Worm (Caenorhabditis elegans): ENCODE results near the gene C18B2.2.
A peak's percentile ranks its signal among the peaks of the same experiment; 100 is the strongest.

Gene C18B2.2

DNA sequence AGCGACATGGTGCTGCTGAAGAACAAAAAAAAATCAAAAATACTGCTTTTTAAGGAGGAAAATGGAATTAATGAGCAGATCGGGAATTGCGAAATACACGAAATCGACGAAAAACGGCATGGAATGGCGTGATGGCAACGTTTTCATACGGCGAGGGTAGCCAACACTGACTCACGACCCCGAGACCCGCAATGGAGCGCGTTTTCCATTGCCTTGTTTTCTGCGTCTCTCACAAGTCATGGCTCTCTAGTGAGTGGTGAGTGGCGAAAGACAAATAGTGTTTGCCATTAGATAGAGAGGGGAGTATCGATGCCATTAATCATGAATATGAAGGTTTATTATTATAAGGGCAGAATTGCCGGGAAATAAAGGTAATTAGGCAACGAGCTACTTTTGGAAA, 17.5 kb upstream of the C18B2.2 start, which contains the start of gene C18B2.4 (continued):
- no peak for TF ChIP-seq fkh-3 (tag; optimal IDR thresholded peaks at IDR 0.05)
- no peak for TF ChIP-seq dpff-1 (tag; optimal IDR thresholded peaks at IDR 0.05)
- peak; percentile 74 for TF ChIP-seq hmg-1.2 (GFP tag; IDR thresholded peaks at IDR 0.05)
- TF ChIP-seq somi-1 (GFP tag; optimal IDR thresholded peaks at IDR 0.05), result no peak
- no peak for TF ChIP-seq hsf-1 (GFP tag; IDR thresholded peaks at IDR 0.05)
- TF ChIP-seq zfh-2 (GFP tag; conservative IDR thresholded peaks at IDR 0.05), result peak; percentile 90
- TF ChIP-seq F57C9.4 (tag; optimal IDR thresholded peaks at IDR 0.05), result no peak
- TF ChIP-seq pha-4 (tag; optimal IDR thresholded peaks at IDR 0.05), result no peak
- TF ChIP-seq unc-62 (GFP tag; optimal IDR thresholded peaks at IDR 0.05), result peak; percentile 80
- TF ChIP-seq let-526 (GFP tag; IDR thresholded peaks at IDR 0.05), result no peak
- no peak for TF ChIP-seq nfya-2 (GFP tag; IDR thresholded peaks at IDR 0.05)
- no peak for TF ChIP-seq rcor-1 (GFP tag; IDR thresholded peaks at IDR 0.05)
- TF ChIP-seq cebp-1 (GFP tag; IDR thresholded peaks at IDR 0.05), result peak; percentile 97
- peak; percentile 99 for TF ChIP-seq cebp-1 (tag; optimal IDR thresholded peaks at IDR 0.05)
- TF ChIP-seq C17E4.6 (GFP tag; IDR thresholded peaks at IDR 0.05), result no peak
- no peak; the same call in 1 of the 2 replicates for TF ChIP-seq ekl-4 (GFP tag; IDR thresholded peaks at IDR 0.05)
- TF ChIP-seq lin-40 (tag; optimal IDR thresholded peaks at IDR 0.05), result peak; percentile 44
- peak; percentile 89 for TF ChIP-seq dox-1 (GFP tag; IDR thresholded peaks at IDR 0.05)
- TF ChIP-seq ceh-100 (GFP tag; IDR thresholded peaks at IDR 0.05), result no peak
- TF ChIP-seq nfya-1 (tag; optimal IDR thresholded peaks at IDR 0.05; ENCODE audit: borderline replicate concordance, insufficient read depth), result no peak
- TF ChIP-seq madf-10 (tag; optimal IDR thresholded peaks at IDR 0.05), result peak; percentile 10
- no peak for TF ChIP-seq F37B4.10 (GFP tag; IDR thresholded peaks at IDR 0.05)
- no peak for TF ChIP-seq aptf-3 (GFP tag; IDR thresholded peaks at IDR 0.05)
- no peak for TF ChIP-seq snpc-1.1 (tag; optimal IDR thresholded peaks at IDR 0.05; ENCODE audit: insufficient read depth)
- no peak for TF ChIP-seq nhr-90 (tag; optimal IDR thresholded peaks at IDR 0.05)
- TF ChIP-seq lin-54 (GFP tag; optimal IDR thresholded peaks at IDR 0.05), result peak; percentile 27
- TF ChIP-seq Y53F4B.3 (GFP tag; IDR thresholded peaks at IDR 0.05), result no peak
- peak; percentile 41; the same call in 1 of the 2 replicates for TF ChIP-seq K11D2.4 (GFP tag; IDR thresholded peaks at IDR 0.05)
- no peak for TF ChIP-seq madf-3 (GFP tag; IDR thresholded peaks at IDR 0.05)
- TF ChIP-seq D2030.7 (GFP tag; IDR thresholded peaks at IDR 0.05), result no peak
- no peak for TF ChIP-seq nhr-27 (tag; optimal IDR thresholded peaks at IDR 0.05)
- no peak for TF ChIP-seq Y53G8AR.9 (GFP tag; conservative IDR thresholded peaks at IDR 0.05)
- TF ChIP-seq snpc-3.4 (tag; optimal IDR thresholded peaks at IDR 0.05), result no peak
- peak; percentile 85 for TF ChIP-seq mcd-1 (GFP tag; IDR thresholded peaks at IDR 0.05)
- no peak for TF ChIP-seq ccch-3 (GFP tag; optimal IDR thresholded peaks at IDR 0.05)
- TF ChIP-seq Y67H2A.10 (GFP tag; conservative IDR thresholded peaks at IDR 0.05), result no peak
- TF ChIP-seq ceh-40 (GFP tag; IDR thresholded peaks at IDR 0.05), result no peak
- no peak for TF ChIP-seq ceh-91 (GFP tag; IDR thresholded peaks at IDR 0.05)
- TF ChIP-seq B0035.1 (tag; optimal IDR thresholded peaks at IDR 0.05), result no peak
- TF ChIP-seq B0261.1 (tag; optimal IDR thresholded peaks at IDR 0.05), result no peak
- TF ChIP-seq ztf-22 (GFP tag; optimal IDR thresholded peaks at IDR 0.05), result no peak
- no peak for TF ChIP-seq nhr-120 (GFP tag; IDR thresholded peaks at IDR 0.05)
- TF ChIP-seq ceh-58 (GFP tag; IDR thresholded peaks at IDR 0.05), result no peak
- peak; percentile 44 for TF ChIP-seq atf-7 (tag; optimal IDR thresholded peaks at IDR 0.05)
- peak; percentile 57 for TF ChIP-seq ets-4 (GFP tag; optimal IDR thresholded peaks at IDR 0.05)
- peak; percentile 47; the same call in 1 of the 2 replicates for TF ChIP-seq pbrm-1 (GFP tag; IDR thresholded peaks at IDR 0.05)
- TF ChIP-seq die-1 (tag; optimal IDR thresholded peaks at IDR 0.05), result no peak
- TF ChIP-seq aptf-2 (GFP tag; conservative IDR thresholded peaks at IDR 0.05), result no peak
- peak; percentile 53 to 56 for TF ChIP-seq let-607 (tag; optimal IDR thresholded peaks at IDR 0.05)

Measured in whole organism, young adult.